Fruit fly (Drosophila melanogaster): ENCODE measurements around the gene rau.
A peak's percentile ranks its signal among the peaks of the same experiment; 100 is the strongest.

rau gene

dm6 chr2L:5881181-5881580 lies 1.9 kb upstream of the rau start:
- TF ChIP-seq Sox14 (GFP tag; optimal IDR thresholded peaks at IDR 0.05) (peak; percentile 7), CG3919 (GFP tag; optimal IDR thresholded peaks at IDR 0.05) (peak; percentile 37), Gug (GFP tag; IDR thresholded peaks at IDR 0.05) (no peak), achi (GFP tag; optimal IDR thresholded peaks at IDR 0.05) (peak; percentile 39), salr (GFP tag; optimal IDR thresholded peaks at IDR 0.05) (no peak), Hr39 (GFP tag; optimal IDR thresholded peaks at IDR 0.05) (no peak), OdsH (GFP tag; optimal IDR thresholded peaks at IDR 0.05) (peak; percentile 37), CG1621 (tag; optimal IDR thresholded peaks at IDR 0.05) (no peak), svp (GFP tag) (peak; percentile 20), CG16779 (tag; optimal IDR thresholded peaks at IDR 0.05) (no peak), Sox102F (GFP tag; optimal IDR thresholded peaks at IDR 0.05) (no peak), CG10669 (GFP tag; optimal IDR thresholded peaks at IDR 0.05) (no peak), pdm3 (GFP tag; optimal IDR thresholded peaks at IDR 0.05) (peak; percentile 21), Smox (GFP tag; optimal IDR thresholded peaks at IDR 0.05) (no peak), CG3032 (tag; optimal IDR thresholded peaks at IDR 0.05) (no peak), lz (GFP tag; optimal IDR thresholded peaks at IDR 0.05) (no peak), fkh (GFP tag; optimal IDR thresholded peaks at IDR 0.05) (peak; percentile 38), dsx (GFP tag; optimal IDR thresholded peaks at IDR 0.05; ENCODE audit: poor library complexity, severe bottlenecking) (peak; percentile 4), CG9139 (GFP tag; optimal IDR thresholded peaks at IDR 0.05) (no peak), spab (GFP tag; optimal IDR thresholded peaks at IDR 0.05) (no peak), CG11762 (GFP tag; optimal IDR thresholded peaks at IDR 0.05; ENCODE audit: insufficient read depth) (no peak), CG15336 (GFP tag; IDR thresholded peaks at IDR 0.05) (no peak; the same call in 1 of the 2 replicates), Ets21C (GFP tag; optimal IDR thresholded peaks at IDR 0.05) (no peak), CG7368 (GFP tag; optimal IDR thresholded peaks at IDR 0.05) (no peak), CG11294 (GFP tag; IDR thresholded peaks at IDR 0.05) (no peak), net (GFP tag; optimal IDR thresholded peaks at IDR 0.05) (no peak), CG6276 (GFP tag; optimal IDR thresholded peaks at IDR 0.05) (peak; percentile 25), Lpt (GFP tag; optimal IDR thresholded peaks at IDR 0.05) (peak; percentile 27), Hr38 (GFP tag; optimal IDR thresholded peaks at IDR 0.05) (no peak), Ets96B (tag; optimal IDR thresholded peaks at IDR 0.05) (peak; percentile 12), cyc (GFP tag; optimal IDR thresholded peaks at IDR 0.05) (no peak), Sox15 (GFP tag; optimal IDR thresholded peaks at IDR 0.05) (no peak), CG32006 (GFP tag; optimal IDR thresholded peaks at IDR 0.05) (peak; percentile 67), CG8119 (GFP tag; IDR thresholded peaks at IDR 0.05) (peak; percentile 65), acj6 (GFP tag; optimal IDR thresholded peaks at IDR 0.05) (no peak), CG6808 (GFP tag; optimal IDR thresholded peaks at IDR 0.05) (no peak), fd85E (GFP tag; optimal IDR thresholded peaks at IDR 0.05) (no peak), CG31627 (GFP tag; optimal IDR thresholded peaks at IDR 0.05) (peak; percentile 9), esn (GFP tag; optimal IDR thresholded peaks at IDR 0.05) (no peak), CG4318 (GFP tag; optimal IDR thresholded peaks at IDR 0.05) (peak; percentile 19), Met (GFP tag; optimal IDR thresholded peaks at IDR 0.05) (peak; percentile 18), CG8632 (GFP tag; optimal IDR thresholded peaks at IDR 0.05) (no peak), eg (GFP tag; IDR thresholded peaks at IDR 0.05) (no peak; the same call in none of the 3 replicates), Eip75B (GFP tag; optimal IDR thresholded peaks at IDR 0.05) (no peak), CG10631 (GFP tag; optimal IDR thresholded peaks at IDR 0.05) (peak; percentile 46), dac (GFP tag; optimal IDR thresholded peaks at IDR 0.05) (no peak), Eip78C (GFP tag) (peak; percentile 74), Blimp-1 (GFP tag; optimal IDR thresholded peaks at IDR 0.05) (no peak), CG6792 (GFP tag; optimal IDR thresholded peaks at IDR 0.05) (no peak), CG8319 (GFP tag; optimal IDR thresholded peaks at IDR 0.05) (no peak), ss (GFP tag; optimal IDR thresholded peaks at IDR 0.05) (no peak), Hr4 (GFP tag; optimal IDR thresholded peaks at IDR 0.05) (peak; percentile 58), CG6163 (GFP tag; IDR thresholded peaks at IDR 0.05) (peak; percentile 66; the same call in 2 of the 3 replicates)

Measured in whole organism, prepupa.